Fruit fly (Drosophila melanogaster) whole organism, embryonic: ENCODE results near the gene Plc21C.
A peak's percentile ranks its signal among the peaks of the same experiment; 100 is the strongest.

ENCODE experiments used
- Awh ChIP-seq: fragments of 200-800 bp; sonication (Bioruptor generic); IDR thresholded peaks from 2 replicates; pipeline ENCODE4, ENCODE4 v1.3.6; 2022; ENCODE audit warnings: missing biosample characterization, missing genetic modification characterization
- B-H1 ChIP-seq: fragments of 200-800 bp; sonication (Bioruptor generic); IDR thresholded peaks from 3 replicates; pipeline ENCODE4 v1.3.6; 2022; ENCODE audit warnings: missing biosample characterization, missing genetic modification characterization
- BtbVII ChIP-seq: fragments of 200-800 bp; sonication (Bioruptor generic); optimal IDR thresholded peaks from 3 replicates; lab custom pipeline; 2017; ENCODE audit warnings: missing biosample characterization, mild to moderate bottlenecking, missing genetic modification characterization
- CG10543 ChIP-seq: fragments of 200-800 bp; sonication (Bioruptor generic); optimal IDR thresholded peaks from 3 replicates; lab custom pipeline; 2017; ENCODE audit warnings: missing biosample characterization, mild to moderate bottlenecking, missing genetic modification characterization, moderate library complexity
- CG12299 ChIP-seq: fragments of 200-800 bp; sonication (Bioruptor generic); optimal IDR thresholded peaks from 2 replicates; lab custom pipeline; 2018; ENCODE audit warnings: missing biosample characterization, mild to moderate bottlenecking, missing genetic modification characterization
- CG12769 ChIP-seq: fragments of 200-800 bp; sonication (Bioruptor generic); optimal IDR thresholded peaks from 2 replicates; lab custom pipeline; 2019; ENCODE audit warnings: missing biosample characterization, mild to moderate bottlenecking, missing genetic modification characterization, moderate library complexity
- CG14050 ChIP-seq: fragments of 200-800 bp; sonication (Bioruptor generic); IDR thresholded peaks from 3 replicates; pipeline ENCODE4 v1.3.6; 2022; ENCODE audit warnings: missing biosample characterization, missing genetic modification characterization
- CG16815 ChIP-seq: fragments of 200-800 bp; sonication (Bioruptor generic); optimal IDR thresholded peaks from 3 replicates; lab custom pipeline; 2017; ENCODE audit warnings: missing biosample characterization, mild to moderate bottlenecking, missing genetic modification characterization
- CG17361 ChIP-seq: fragments of 200-800 bp; sonication (Bioruptor generic); IDR thresholded peaks from 3 replicates; pipeline ENCODE4 v1.3.6; 2022; ENCODE audit warnings: missing biosample characterization, missing genetic modification characterization
- CG17802 ChIP-seq: fragments of 200-800 bp; sonication (Bioruptor generic); optimal IDR thresholded peaks from 2 replicates; lab custom pipeline; 2018; ENCODE audit warnings: missing biosample characterization, mild to moderate bottlenecking, missing genetic modification characterization, moderate library complexity
- CG2889 ChIP-seq: fragments of 200-800 bp; sonication (Bioruptor generic); IDR thresholded peaks from 3 replicates; pipeline ENCODE4 v1.3.6; 2022; ENCODE audit warnings: missing biosample characterization, missing genetic modification characterization
- CG32767 ChIP-seq: fragments of 200-800 bp; sonication (Bioruptor generic); IDR thresholded peaks from 2 replicates; pipeline ENCODE4 v1.3.6; 2022; ENCODE audit warnings: missing biosample characterization, missing genetic modification characterization
- CG6272 ChIP-seq: fragments of 200-800 bp; sonication (Bioruptor generic); IDR thresholded peaks from 2 replicates; pipeline ENCODE4 v1.3.6; 2022; ENCODE audit warnings: missing biosample characterization, missing genetic modification characterization
- CG7556 ChIP-seq: fragments of 200-800 bp; sonication (Bioruptor generic); optimal IDR thresholded peaks from 2 replicates; lab custom pipeline; 2017; ENCODE audit warnings: missing biosample characterization, mild to moderate bottlenecking, missing genetic modification characterization
- CG8089 ChIP-seq: fragments of 200-800 bp; sonication (Bioruptor generic); optimal IDR thresholded peaks from 3 replicates; lab custom pipeline; 2016; ENCODE audit warnings: missing biosample characterization, missing genetic modification characterization
- CG8281 ChIP-seq: fragments of 200-800 bp; sonication (Bioruptor generic); optimal IDR thresholded peaks from 2 replicates; lab custom pipeline; 2018; ENCODE audit warnings: missing biosample characterization, mild to moderate bottlenecking, missing genetic modification characterization, moderate library complexity
- CG9215 ChIP-seq: fragments of 200-800 bp; sonication (Bioruptor generic); IDR thresholded peaks from 2 replicates; pipeline ENCODE4 v1.3.6; 2022; ENCODE audit warnings: missing biosample characterization, missing genetic modification characterization
- CkIIα-i1 ChIP-seq: fragments of 200-800 bp; sonication (Bioruptor generic); IDR thresholded peaks from 2 replicates; pipeline ENCODE4 v1.3.6; 2022; ENCODE audit warnings: missing biosample characterization, missing genetic modification characterization
- Dek ChIP-seq: fragments of 200-800 bp; sonication (Bioruptor generic); optimal IDR thresholded peaks from 3 replicates; lab custom pipeline; 2019; ENCODE audit warnings: missing biosample characterization, mild to moderate bottlenecking, missing genetic modification characterization, moderate library complexity
- Dll ChIP-seq: fragments of 200-800 bp; sonication (Bioruptor generic); IDR thresholded peaks from 4 replicates; pipeline ENCODE4 v1.3.6; 2022; ENCODE audit warnings: missing biosample characterization, missing genetic modification characterization; ENCODE audit not compliant: partially characterized antibody
- HLH3B ChIP-seq: fragments of 200-800 bp; sonication (Bioruptor generic); IDR thresholded peaks from 2 replicates; pipeline ENCODE4 v1.3.6; 2022; ENCODE audit warnings: missing biosample characterization, missing genetic modification characterization
- Hr78 ChIP-seq, 2 experiments: fragments of 200-800 bp in 1 of 2; fragments of >200 bp in 1 of 2; sonication (Bioruptor generic) in 1 of 2; optimal IDR thresholded peaks; 2 replicates each; lab custom pipeline; 2017 to 2019; ENCODE audit warnings: missing biosample characterization in 2 of 2, missing genetic modification characterization in 2 of 2, mild to moderate bottlenecking in 1 of 2, moderate library complexity in 1 of 2
- Nf-YA ChIP-seq: fragments of 200-800 bp; sonication (Bioruptor generic); IDR thresholded peaks from 2 replicates; pipeline ENCODE4 v1.3.6; 2022; ENCODE audit warnings: missing biosample characterization, missing genetic modification characterization
- Nf-YC ChIP-seq: fragments of 200-800 bp; optimal IDR thresholded peaks from 3 replicates; lab custom pipeline; 2019; ENCODE audit warnings: missing biosample characterization, mild to moderate bottlenecking, missing genetic modification characterization, moderate library complexity
- Ravus ChIP-seq: fragments of 200-800 bp; sonication (Bioruptor generic); IDR thresholded peaks from 2 replicates; pipeline ENCODE4 v1.3.6; 2022; ENCODE audit warnings: missing biosample characterization, missing genetic modification characterization
- Six4 ChIP-seq: fragments of 200-800 bp; sonication (Bioruptor generic); optimal IDR thresholded peaks from 2 replicates; lab custom pipeline; 2016; ENCODE audit warnings: missing biosample characterization, missing genetic modification characterization
- YL-1 ChIP-seq: fragments of 200-800 bp; sonication (Bioruptor generic); optimal IDR thresholded peaks from 3 replicates; lab custom pipeline; 2017; ENCODE audit warnings: missing biosample characterization, mild to moderate bottlenecking, missing genetic modification characterization
- ara ChIP-seq: fragments of 200-800 bp; sonication (Bioruptor generic); IDR thresholded peaks from 2 replicates; pipeline ENCODE4 v1.3.6; 2022; ENCODE audit warnings: missing biosample characterization, missing genetic modification characterization
- caup ChIP-seq: fragments of 200-800 bp; sonication (Bioruptor generic); optimal IDR thresholded peaks from 3 replicates; lab custom pipeline; 2017; ENCODE audit warnings: missing biosample characterization, mild to moderate bottlenecking, missing genetic modification characterization, moderate library complexity; ENCODE audit not compliant: severe bottlenecking
- cg ChIP-seq: fragments of 200-800 bp; sonication (Bioruptor generic); optimal IDR thresholded peaks from 3 replicates; lab custom pipeline; 2019; ENCODE audit warnings: missing biosample characterization, mild to moderate bottlenecking, missing genetic modification characterization, moderate library complexity
- crol ChIP-seq: fragments of 200-800 bp; sonication (Bioruptor generic); IDR thresholded peaks from 2 replicates; pipeline ENCODE4 v1.3.6; 2022; ENCODE audit warnings: missing biosample characterization, missing genetic modification characterization
- danr ChIP-seq: fragments of 200-800 bp; sonication (Bioruptor generic); IDR thresholded peaks from 2 replicates; pipeline ENCODE4 v1.3.6; 2022; ENCODE audit warnings: missing biosample characterization, missing genetic modification characterization
- eyg ChIP-seq: fragments of 200-800 bp; sonication (Bioruptor generic); optimal IDR thresholded peaks from 3 replicates; lab custom pipeline; 2016; ENCODE audit warnings: missing biosample characterization, missing genetic modification characterization
- h ChIP-seq: fragments of >200 bp; optimal IDR thresholded peaks from 2 replicates; lab custom pipeline; 2017
- ham ChIP-seq: fragments of 200-800 bp; sonication (Bioruptor generic); IDR thresholded peaks from 2 replicates; pipeline ENCODE4 v1.3.6; 2022; ENCODE audit warnings: missing biosample characterization, missing genetic modification characterization
- hbn ChIP-seq: fragments of 200-800 bp; sonication (Bioruptor generic); IDR thresholded peaks from 2 replicates; pipeline ENCODE4 v1.3.6; 2022; ENCODE audit warnings: missing biosample characterization, missing genetic modification characterization; ENCODE audit not compliant: partially characterized antibody
- hth ChIP-seq: fragments of >200 bp; optimal IDR thresholded peaks from 2 replicates; lab custom pipeline; 2017; ENCODE audit warnings: inconsistent platforms
- kah ChIP-seq: fragments of 200-800 bp; sonication (Bioruptor generic); optimal IDR thresholded peaks from 2 replicates; lab custom pipeline; 2018; ENCODE audit warnings: missing biosample characterization, mild to moderate bottlenecking, missing genetic modification characterization
- kay ChIP-seq: fragments of 200-800 bp; sonication (Bioruptor generic); optimal IDR thresholded peaks from 2 replicates; lab custom pipeline; 2016; ENCODE audit warnings: missing biosample characterization, missing genetic modification characterization
- org-1 ChIP-seq: fragments of 200-800 bp; sonication (Bioruptor generic); optimal IDR thresholded peaks from 2 replicates; lab custom pipeline; 2017; ENCODE audit warnings: missing biosample characterization, missing genetic modification characterization
- pnt ChIP-seq: fragments of 200-800 bp; sonication (Bioruptor generic); optimal IDR thresholded peaks from 3 replicates; lab custom pipeline; 2016; ENCODE audit warnings: missing biosample characterization, missing genetic modification characterization
- repo ChIP-seq: fragments of 200-800 bp; sonication (Bioruptor generic); optimal IDR thresholded peaks from 2 replicates; lab custom pipeline; 2016; ENCODE audit warnings: missing biosample characterization, missing genetic modification characterization
- ro ChIP-seq: fragments of 200-800 bp; sonication (Bioruptor generic); IDR thresholded peaks from 2 replicates; pipeline ENCODE4 v1.3.6; 2022; ENCODE audit warnings: missing biosample characterization, missing genetic modification characterization
- sc ChIP-seq, 3 experiments: fragments of >200 bp in 2 of 3; fragments of 200-800 bp in 1 of 3; sonication (Bioruptor generic) in 1 of 3; optimal IDR thresholded peaks; 2 replicates in 2 of 3; 3 replicates in 1 of 3; lab custom pipeline; 2017; ENCODE audit warnings: mild to moderate bottlenecking in 1 of 3, missing biosample characterization in 1 of 3, missing genetic modification characterization in 1 of 3, missing genetic modification reagents in 1 of 3
- slp2 ChIP-seq: fragments of 200-800 bp; sonication (Bioruptor generic); optimal IDR thresholded peaks from 2 replicates; lab custom pipeline; 2016; ENCODE audit warnings: missing biosample characterization, missing genetic modification characterization
- sqz ChIP-seq: fragments of 200-800 bp; sonication (Bioruptor generic); optimal IDR thresholded peaks from 3 replicates; lab custom pipeline; 2018; ENCODE audit warnings: missing biosample characterization, mild to moderate bottlenecking, missing genetic modification characterization
- ssp ChIP-seq: fragments of 200-800 bp; sonication (Bioruptor generic); IDR thresholded peaks from 2 replicates; pipeline ENCODE4 v1.3.6; 2022; ENCODE audit warnings: missing biosample characterization, missing genetic modification characterization
- stc ChIP-seq: fragments of 200-800 bp; sonication (Bioruptor generic); IDR thresholded peaks from 2 replicates; pipeline ENCODE4 v1.3.6; 2022; ENCODE audit warnings: missing biosample characterization, missing genetic modification characterization
- vvl ChIP-seq: fragments of 200-800 bp; sonication (Bioruptor generic); IDR thresholded peaks from 2 replicates; pipeline ENCODE4 v1.3.6; 2022; ENCODE audit warnings: missing biosample characterization, missing genetic modification characterization
- wdn ChIP-seq: fragments of 200-800 bp; sonication (Bioruptor generic); IDR thresholded peaks from 2 replicates; pipeline ENCODE4 v1.3.6; 2022; ENCODE audit warnings: missing biosample characterization, missing genetic modification characterization

Gene Plc21C

DNA sequence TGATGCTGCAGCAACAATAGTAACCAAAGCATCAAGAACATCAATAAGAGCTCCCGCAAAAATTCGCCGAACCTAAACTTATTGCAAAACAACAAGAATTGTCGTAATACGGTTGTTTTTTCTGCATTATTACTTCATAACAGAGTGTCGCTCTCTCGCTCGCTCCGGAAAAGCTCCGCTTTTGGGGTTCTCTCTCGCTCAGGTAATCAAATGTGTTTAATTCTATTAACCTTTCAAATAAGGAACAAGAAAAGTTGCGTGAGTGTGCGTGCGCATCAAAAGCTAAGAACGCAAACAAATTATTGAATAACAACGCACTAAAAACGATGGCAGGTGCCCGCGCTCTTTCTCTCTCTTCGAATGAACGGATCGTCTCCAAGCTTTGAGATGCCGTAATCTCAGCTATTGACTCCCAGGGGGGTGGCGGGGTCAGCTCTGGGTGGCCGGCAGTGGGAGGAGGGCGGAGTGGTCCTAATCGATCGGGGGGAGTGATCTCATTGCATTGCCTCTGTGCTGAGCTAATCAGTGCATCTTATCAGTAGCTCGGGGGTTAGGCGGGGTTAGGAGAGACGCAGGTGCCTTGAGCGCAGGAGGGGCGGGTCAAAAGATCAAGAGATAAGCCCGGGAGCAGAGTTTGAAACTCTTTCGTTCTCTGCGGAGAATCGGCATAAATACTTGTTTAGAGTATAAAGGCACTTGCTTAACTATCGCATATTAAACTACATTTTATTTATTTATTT lies 623 bp downstream of the Plc21C start (continued):
- TF ChIP-seq kay (no peak), BtbVII (GFP tag; lab: Kevin White, UChicago) (peak; percentile 23), org-1 (GFP tag; lab: Kevin White, UChicago) (no peak), slp2 (no peak), stc (GFP tag; lab: Robert Waterston, UW) (0 out of 2 replicates have a peak, but pooled peaks have one; percentile 2), CG8281 (tag; lab: Kevin White, UChicago) (no peak), CG6272 (GFP tag; lab: Robert Waterston, UW) (no peak), Ravus (GFP tag; lab: Robert Waterston, UW) (no peak), sqz (GFP tag; lab: Kevin White, UChicago) (no peak), YL-1 (GFP tag; lab: Kevin White, UChicago) (no peak), ham (no peak), wdn (GFP tag; lab: Robert Waterston, UW) (no peak), CG7556 (GFP tag; lab: Kevin White, UChicago) (no peak), CG32767 (GFP tag; lab: Robert Waterston, UW) (no peak), sc (optimal IDR thresholded peaks at IDR 0.05; lab: Kevin White, UChicago) (no peak), sc (GFP tag; optimal IDR thresholded peaks at IDR 0.05; lab: Kevin White, UChicago) (no peak)
- TF ChIP-seq, all 482 proteins: peak for 18

DNA sequence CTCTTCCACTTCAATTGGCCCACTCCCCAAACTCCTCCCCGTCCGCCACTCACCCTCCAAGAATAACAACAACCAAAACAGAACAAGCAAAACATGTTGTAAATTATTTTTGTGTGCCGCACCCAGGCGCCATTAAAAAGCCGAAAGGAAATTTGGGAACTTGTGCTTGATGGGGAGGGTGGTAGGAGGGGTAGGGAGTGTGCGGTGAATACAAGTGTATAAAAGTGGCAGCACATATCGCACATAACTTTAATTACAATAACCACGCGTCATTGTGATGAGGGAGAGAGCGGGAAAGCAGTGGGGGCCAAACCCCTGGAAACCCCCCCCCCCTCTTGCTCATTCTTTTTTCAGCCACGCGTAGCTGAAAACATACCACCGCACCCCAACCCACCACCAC lies 1.4 kb downstream of the Plc21C start:
- TF ChIP-seq Dek (no peak), CG9215 (GFP tag; lab: Robert Waterston, UW) (no peak), h (lab: Kevin White, UChicago) (no peak), CG14050 (no peak), CG12299 (tag; lab: Kevin White, UChicago) (no peak), Awh (GFP tag; lab: Robert Waterston, UW) (0 out of 2 replicates have a peak, but pooled peaks have one; percentile 27), B-H1 (no peak), danr (no peak), HLH3B (GFP tag; lab: Robert Waterston, UW) (no peak), Dll (GFP tag; lab: Robert Waterston, UW) (no peak), hth (lab: Kevin White, UChicago) (no peak), CG16815 (no peak), CG17802 (tag; lab: Kevin White, UChicago) (no peak), Hr78 (GFP tag; optimal IDR thresholded peaks at IDR 0.05; lab: Kevin White, UChicago) (no peak), ara (GFP tag; lab: Robert Waterston, UW) (0 out of 2 replicates have a peak, but pooled peaks have one; percentile 27), Six4 (GFP tag; lab: Kevin White, UChicago) (no peak), pnt (GFP tag; lab: Kevin White, UChicago) (no peak), kah (GFP tag; lab: Kevin White, UChicago) (peak; percentile 9), crol (GFP tag; lab: Robert Waterston, UW) (peak; percentile 98), caup (peak; percentile 70), repo (GFP tag; lab: Kevin White, UChicago) (no peak), hbn (GFP tag; lab: Robert Waterston, UW) (no peak), CG12769 (peak; percentile 27), CG17361 (GFP tag; lab: Robert Waterston, UW) (no peak), vvl (GFP tag; lab: Robert Waterston, UW) (0 out of 2 replicates have a peak, but pooled peaks have one; percentile 31), CG8089 (GFP tag; lab: Kevin White, UChicago) (no peak), Nf-YA (no peak), cg (no peak), Nf-YC (tag; lab: Kevin White, UChicago) (no peak), CG2889 (0 out of 3 replicates have a peak, but pooled peaks have one; percentile 14), eyg (no peak), CG10543 (GFP tag; lab: Kevin White, UChicago) (peak; percentile 50), ssp (no peak), ro (GFP tag; lab: Robert Waterston, UW) (no peak), CkIIα-i1 (GFP tag; lab: Robert Waterston, UW) (no peak)
